Worm (Caenorhabditis elegans): ENCODE results near the gene fbxc-20.

- no peak for TF ChIP-seq him-1 (tag; optimal IDR thresholded peaks at IDR 0.05)
- TF ChIP-seq dao-5 (tag; optimal IDR thresholded peaks at IDR 0.05), result no peak
Measured at ce11 chrII:2440312-2440711, 21.4 kb downstream of the fbxc-20 start.
